Fruit fly (Drosophila melanogaster): ENCODE results near the gene Mcm10.

- TF ChIP-seq Hr39 (GFP tag; optimal IDR thresholded peaks at IDR 0.05) (peak; percentile 64), Sox102F (GFP tag; optimal IDR thresholded peaks at IDR 0.05) (no peak), CG8319 (GFP tag; optimal IDR thresholded peaks at IDR 0.05) (no peak), Lpt (GFP tag; optimal IDR thresholded peaks at IDR 0.05) (no peak)
Observed at dm6 chr2L:21142972-21143385, 36.8 kb upstream of the Mcm10 start, which contains the start of gene pths.

Measured in whole organism, prepupa.